Worm (Caenorhabditis elegans): ENCODE results near the gene srbc-70.
"Not testable (repeated sequence)": the region's sequence is repeated elsewhere in the genome, so short reads cannot be mapped to it uniquely, and the experiment has no call there.

Gene srbc-70

DNA sequence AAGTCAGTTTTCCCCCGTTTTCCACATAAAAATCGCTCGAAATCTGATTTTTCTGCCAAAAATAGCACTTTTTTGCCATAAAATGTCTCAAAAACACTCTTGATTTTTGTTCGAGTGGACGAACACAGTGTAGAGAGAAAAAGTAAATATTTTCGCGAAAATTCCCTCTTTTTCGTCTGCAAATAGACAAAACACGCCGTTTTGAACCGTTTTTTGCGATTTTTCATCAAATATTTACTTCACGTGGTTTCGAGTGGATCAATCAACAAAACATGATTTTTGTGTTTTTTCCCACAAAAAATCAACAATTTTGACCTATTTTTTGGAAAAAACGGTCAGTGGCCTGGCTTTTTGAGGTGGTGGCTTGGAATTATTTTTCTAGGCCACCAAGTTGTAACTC, 18.7 kb downstream of the srbc-70 start:
- TF ChIP-seq lim-7 (GFP tag; IDR thresholded peaks at IDR 0.05) (no peak), pqm-1 (tag; optimal IDR thresholded peaks at IDR 0.05) (no peak), lin-29 (GFP tag; IDR thresholded peaks at IDR 0.05) (no peak), pha-4 (GFP tag; IDR thresholded peaks at IDR 0.05) (no peak), pha-4 (tag; optimal IDR thresholded peaks at IDR 0.05) (no peak), dve-1 (tag; optimal IDR thresholded peaks at IDR 0.05; ENCODE audit: insufficient read depth) (no peak), lin-1 (GFP tag; IDR thresholded peaks at IDR 0.05) (no peak), unc-130 (GFP tag; optimal IDR thresholded peaks at IDR 0.05) (no peak), zip-2 (tag; optimal IDR thresholded peaks at IDR 0.05) (no peak)

ce11 chrIV:4207088-4207487, 20.7 kb downstream of the srbc-70 start, which contains the start of gene osgn-1:
TSS of gene osgn-1 (plus strand) at chrIV:4207388.
- TF ChIP-seq mes-2 (tag; optimal IDR thresholded peaks at IDR 0.05; ENCODE audit: poor library complexity, severe bottlenecking) (no peak), ceh-20 (GFP tag; IDR thresholded peaks at IDR 0.05) (no peak), skn-1 (tag; optimal IDR thresholded peaks at IDR 0.05) (no peak), daf-12 (tag; optimal IDR thresholded peaks at IDR 0.05) (no peak), tra-1 (GFP tag; IDR thresholded peaks at IDR 0.05) (no peak), mdt-29 (GFP tag; IDR thresholded peaks at IDR 0.05) (no peak), unc-62 (GFP tag; optimal IDR thresholded peaks at IDR 0.05 in 1 of 2) (no peak), unc-62 (tag; optimal IDR thresholded peaks at IDR 0.05) (no peak), zfp-3 (GFP tag; conservative IDR thresholded peaks at IDR 0.05) (no peak), zfp-2 (tag; optimal IDR thresholded peaks at IDR 0.05) (no peak)

DNA sequence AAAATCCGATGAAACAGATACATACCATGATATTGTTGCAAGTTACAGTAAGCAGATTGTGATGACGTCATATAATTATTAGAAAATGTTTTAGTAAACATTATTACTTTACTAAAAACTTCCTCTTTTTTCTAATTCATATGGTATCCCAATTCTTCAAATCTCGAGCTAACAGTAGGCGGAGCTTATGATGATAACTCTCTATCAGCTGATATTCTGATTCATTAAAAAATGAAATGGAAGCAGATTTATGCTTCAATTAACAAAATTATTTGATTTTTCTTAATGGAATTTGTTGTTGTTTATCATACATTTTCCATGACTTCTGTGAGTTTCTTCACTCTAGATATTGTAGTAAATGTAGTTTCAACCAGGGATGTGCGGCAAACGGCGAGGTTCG, 23.5 kb downstream of the srbc-70 start, which contains the start of gene pax-2:
TSS of gene pax-2 (minus strand) at position 101 of the 400 bp plus-strand sequence.
- TF ChIP-seq spr-3 (GFP tag; optimal IDR thresholded peaks at IDR 0.05) (no peak), jun-1 (tag; optimal IDR thresholded peaks at IDR 0.05) (no peak), nhr-48 (tag; optimal IDR thresholded peaks at IDR 0.05) (no peak), nhr-6 (tag; optimal IDR thresholded peaks at IDR 0.05) (no peak), ZK337.2 (GFP tag; IDR thresholded peaks at IDR 0.05) (no peak), nhr-28 (tag; optimal IDR thresholded peaks at IDR 0.05) (no peak), tag-97 (GFP tag; IDR thresholded peaks at IDR 0.05) (no peak), Y5F2A.4 (GFP tag; optimal IDR thresholded peaks at IDR 0.05) (no peak), Y105C5A.15 (GFP tag; IDR thresholded peaks at IDR 0.05) (no peak), lin-13 (GFP tag; optimal IDR thresholded peaks at IDR 0.05) (no peak), daf-16 (GFP tag; optimal IDR thresholded peaks at IDR 0.05) (no peak), daf-16 (tag; optimal IDR thresholded peaks at IDR 0.05) (no peak), cey-2 (tag; optimal IDR thresholded peaks at IDR 0.05; ENCODE audit: borderline replicate concordance, insufficient read depth) (no peak), lin-15B (tag; optimal IDR thresholded peaks at IDR 0.05) (no peak), nhr-102 (tag; optimal IDR thresholded peaks at IDR 0.05) (no peak), snpc-4 (tag; optimal IDR thresholded peaks at IDR 0.05) (no peak), gei-8 (GFP tag; optimal IDR thresholded peaks at IDR 0.05) (no peak)

- TF ChIP-seq daf-8 (GFP tag; IDR thresholded peaks at IDR 0.05); lin-13 (GFP tag; optimal IDR thresholded peaks at IDR 0.05); zip-2 (tag; optimal IDR thresholded peaks at IDR 0.05): not testable (repeated sequence)
Observed at ce11 chrIV:4197167-4197566, 30.6 kb downstream of the srbc-70 start, which contains the start of gene cyp-25A6. TSS of gene cyp-25A6 (plus strand) at chrIV:4197467.
